Fruit fly (Drosophila melanogaster) whole organism, adult: ENCODE results near the gene mRpL30.

Source experiments
- CG1620 ChIP-seq: fragments of 200-800 bp; sonication (Bioruptor generic); optimal IDR thresholded peaks from 2 replicates; lab custom pipeline; 2016; ENCODE audit warnings: missing biosample characterization, missing genetic modification characterization
- CG7045 ChIP-seq: fragments of 200-800 bp; sonication (Bioruptor generic); optimal IDR thresholded peaks from 2 replicates; lab custom pipeline; 2017; ENCODE audit warnings: missing biosample characterization, mild to moderate bottlenecking, missing genetic modification characterization
- Hr96 ChIP-seq: fragments of 200-800 bp; sonication (Bioruptor generic); optimal IDR thresholded peaks from 2 replicates; lab custom pipeline; 2016; ENCODE audit warnings: missing biosample characterization, missing genetic modification characterization
- Mnt ChIP-seq: fragments of 200-800 bp; sonication (Bioruptor generic); optimal IDR thresholded peaks from 2 replicates; lab custom pipeline; 2016; ENCODE audit warnings: missing biosample characterization, mild to moderate bottlenecking, missing genetic modification characterization
- bab1 ChIP-seq: fragments of 200-800 bp; sonication (Bioruptor generic); optimal IDR thresholded peaks from 3 replicates; lab custom pipeline; 2019; ENCODE audit warnings: missing biosample characterization, mild to moderate bottlenecking, missing genetic modification characterization, moderate library complexity
- cic ChIP-seq: fragments of 200-800 bp; sonication (Bioruptor generic); optimal IDR thresholded peaks from 2 replicates; lab custom pipeline; 2017; ENCODE audit warnings: missing biosample characterization, mild to moderate bottlenecking, missing genetic modification characterization, moderate library complexity
- cnc ChIP-seq, 2 experiments: fragments of >200 bp; optimal IDR thresholded peaks; 2 replicates each; lab custom pipeline; 2017
- kay ChIP-seq: fragments of 200-800 bp; sonication (Bioruptor generic); peaks from one replicate; lab custom pipeline; 2016; ENCODE audit warnings: missing biosample characterization, missing genetic modification characterization, borderline replicate concordance
- pad ChIP-seq: fragments of 200-800 bp; sonication (Bioruptor generic); optimal IDR thresholded peaks from 3 replicates; lab custom pipeline; 2017; ENCODE audit warnings: missing biosample characterization, missing genetic modification characterization, mild to moderate bottlenecking, moderate library complexity, missing genetic modification reagents

DNA sequence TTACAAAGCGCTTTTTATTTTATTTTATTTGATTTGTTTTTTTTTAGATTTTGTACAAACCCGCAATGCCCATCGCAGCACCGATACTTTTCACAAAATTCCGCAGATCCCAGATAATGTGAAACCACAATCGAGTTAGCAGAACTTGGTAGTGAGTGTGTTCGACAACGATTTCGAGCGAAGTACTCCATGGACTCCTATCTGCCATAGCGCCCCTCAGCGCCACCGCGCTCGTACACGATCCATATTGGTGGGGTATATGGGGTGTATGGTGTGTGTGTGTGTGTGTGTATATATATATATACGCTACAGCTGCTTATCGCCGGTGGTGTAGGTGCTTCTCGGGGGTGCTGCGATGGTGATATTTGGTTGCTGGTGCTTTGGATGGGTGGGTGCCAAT is 35.2 kb upstream of the mRpL30 start:
- peak; percentile 6 for TF ChIP-seq Mnt
- no peak for TF ChIP-seq CG7045 (GFP tag; lab: Kevin White, UChicago)
- peak; percentile 53 for TF ChIP-seq kay
- no peak for TF ChIP-seq cnc (optimal IDR thresholded peaks at IDR 0.05; lab: Kevin White, UChicago)
- no peak for TF ChIP-seq bab1 (GFP tag; lab: Kevin White, UChicago)
- TF ChIP-seq CG1620 = no peak
- TF ChIP-seq cic = peak; percentile 11
- TF ChIP-seq Hr96 (GFP tag; lab: Kevin White, UChicago) = no peak
- no peak for TF ChIP-seq pad
